Worm (Caenorhabditis elegans) whole organism, young adult: Measurements from ENCODE around the gene T23B12.5.

ENCODE experiments used
- B0019.2 ChIP-seq: fragments of 200-800 bp; sonication (Bioruptor generic); conservative IDR thresholded peaks from 2 replicates; pipeline ENCODE4 v1.3.6; 2022; ENCODE audit warnings: missing genetic modification reagents, missing genetic modification characterization, missing compliant biosample characterization
- B0035.1 ChIP-seq: sonication (generic microtip); optimal IDR thresholded peaks from 2 replicates; lab custom pipeline; 2016; ENCODE audit warnings: missing genetic modification characterization, mild to moderate bottlenecking, missing compliant biosample characterization, missing genotype, missing genetic modification reagents
- B0336.3 ChIP-seq: fragments of 200-800 bp; sonication (Bioruptor generic); IDR thresholded peaks from 2 replicates; pipeline ENCODE4 v1.3.6; 2022; ENCODE audit warnings: missing genetic modification characterization, missing compliant biosample characterization
- D2030.7 ChIP-seq: fragments of 200-800 bp; sonication (Bioruptor generic); IDR thresholded peaks from 2 replicates; pipeline ENCODE4 v1.3.6; 2022; ENCODE audit warnings: missing genetic modification reagents, missing genetic modification characterization, missing compliant biosample characterization
- F49E8.2 ChIP-seq: sonication (generic microtip); optimal IDR thresholded peaks from 3 replicates; lab custom pipeline; 2017; ENCODE audit warnings: missing genetic modification characterization, mild to moderate bottlenecking, missing compliant biosample characterization, antibody characterized with exemption, moderate library complexity; ENCODE audit not compliant: insufficient read depth
- F52B5.7 ChIP-seq: sonication (generic microtip); optimal IDR thresholded peaks from 2 replicates; lab custom pipeline; 2016; ENCODE audit warnings: mild to moderate bottlenecking, missing genetic modification characterization, missing compliant biosample characterization
- F55B11.4 ChIP-seq: sonication (generic microtip); optimal IDR thresholded peaks from 2 replicates; lab custom pipeline; 2016; ENCODE audit warnings: missing compliant biosample characterization, missing genetic modification characterization, borderline replicate concordance; ENCODE audit not compliant: insufficient read depth
- K12H6.12 ChIP-seq: fragments of 200-800 bp; sonication (Bioruptor generic); optimal IDR thresholded peaks from 2 replicates; lab custom pipeline; 2018; ENCODE audit warnings: mild to moderate bottlenecking, missing genetic modification characterization, missing compliant biosample characterization
- Y53G8AR.9 ChIP-seq: fragments of 200-800 bp; sonication (Bioruptor generic); conservative IDR thresholded peaks from 2 replicates; pipeline ENCODE4 v1.3.6; 2022; ENCODE audit warnings: missing genetic modification reagents, missing genetic modification characterization, missing compliant biosample characterization
- ama-1 ChIP-seq, 3 experiments: fragments of 150-350 bp in 1 of 3; sonication (generic microtip) in 2 of 3; optimal IDR thresholded peaks; 2 replicates each; lab custom pipeline; 2014 to 2018; ENCODE audit warnings: missing biosample characterization in 2 of 3, missing genetic modification characterization in 2 of 3, missing genetic modification reagents in 2 of 3
- aptf-3 ChIP-seq: fragments of 200-800 bp; sonication (Bioruptor generic); IDR thresholded peaks from 2 replicates; pipeline ENCODE4 v1.3.6; 2022; ENCODE audit warnings: missing genetic modification characterization, missing compliant biosample characterization
- atf-7 ChIP-seq: sonication (generic microtip); optimal IDR thresholded peaks from 2 replicates; lab custom pipeline; 2017; ENCODE audit warnings: mild to moderate bottlenecking, missing genetic modification characterization, missing compliant biosample characterization
- attf-5 ChIP-seq: fragments of 200-800 bp; sonication (Bioruptor generic); optimal IDR thresholded peaks from 2 replicates; lab custom pipeline; 2018; ENCODE audit warnings: mild to moderate bottlenecking, missing genetic modification characterization, missing compliant biosample characterization
- attf-6 ChIP-seq: fragments of 200-800 bp; sonication (Bioruptor generic); IDR thresholded peaks from 2 replicates; pipeline ENCODE4 v1.3.6; 2022; ENCODE audit warnings: missing genetic modification reagents, missing genetic modification characterization, missing compliant biosample characterization
- cebp-2 ChIP-seq: fragments of 200-800 bp; sonication (Bioruptor generic); IDR thresholded peaks from 2 replicates; pipeline ENCODE4 v1.3.6; 2022; ENCODE audit warnings: missing genetic modification characterization, missing compliant biosample characterization
- ceh-58 ChIP-seq: fragments of 200-800 bp; sonication (Bioruptor generic); IDR thresholded peaks from 2 replicates; pipeline ENCODE4 v1.3.6; 2022; ENCODE audit warnings: missing genetic modification characterization, missing compliant biosample characterization
- efl-1 ChIP-seq: fragments of 150-350 bp; optimal IDR thresholded peaks from 2 replicates; lab custom pipeline; 2014; ENCODE audit warnings: missing biosample characterization, missing genetic modification reagents, missing genetic modification characterization
- ekl-4 ChIP-seq: fragments of 200-800 bp; sonication (Bioruptor generic); IDR thresholded peaks from 2 replicates; pipeline ENCODE4 v1.3.6; 2022; ENCODE audit warnings: missing genetic modification reagents, missing genetic modification characterization, missing compliant biosample characterization
- fkh-3 ChIP-seq: sonication (generic microtip); optimal IDR thresholded peaks from 2 replicates; lab custom pipeline; 2016; ENCODE audit warnings: mild to moderate bottlenecking, missing genetic modification characterization, missing compliant biosample characterization
- hmg-1.2 ChIP-seq: fragments of 200-800 bp; sonication (Bioruptor generic); IDR thresholded peaks from 2 replicates; pipeline ENCODE4 v1.3.6; 2022; ENCODE audit warnings: missing genetic modification reagents, missing genetic modification characterization, missing compliant biosample characterization
- hmg-20 ChIP-seq: fragments of 200-800 bp; sonication (Bioruptor generic); IDR thresholded peaks from 2 replicates; pipeline ENCODE4 v1.3.6; 2022; ENCODE audit warnings: missing genetic modification reagents, missing genetic modification characterization, missing compliant biosample characterization
- hsf-1 ChIP-seq: fragments of 200-800 bp; sonication (Bioruptor generic); IDR thresholded peaks from 2 replicates; pipeline ENCODE4 v1.3.6; 2022; ENCODE audit warnings: missing genetic modification reagents, missing genetic modification characterization, missing compliant biosample characterization
- lag-1 ChIP-seq: fragments of 200-800 bp; sonication (Bioruptor generic); IDR thresholded peaks from 2 replicates; pipeline ENCODE4 v1.3.6; 2022; ENCODE audit warnings: missing genetic modification reagents, missing genetic modification characterization, missing compliant biosample characterization
- lin-26 ChIP-seq: fragments of 200-800 bp; sonication (Bioruptor generic); IDR thresholded peaks from 2 replicates; pipeline ENCODE4 v1.3.6; 2022; ENCODE audit warnings: missing genetic modification reagents, missing genetic modification characterization, missing compliant biosample characterization
- lin-35 ChIP-seq, 3 experiments: fragments of 150-350 bp in 2 of 3; sonication (generic microtip) in 1 of 3; optimal IDR thresholded peaks; 2 replicates each; lab custom pipeline; 2014 to 2018; ENCODE audit warnings: missing biosample characterization in 3 of 3, missing genetic modification characterization in 3 of 3, missing genetic modification reagents in 3 of 3
- lin-54 ChIP-seq: fragments of 200-800 bp; sonication (Bioruptor generic); optimal IDR thresholded peaks from 2 replicates; lab custom pipeline; 2018; ENCODE audit warnings: mild to moderate bottlenecking, missing genetic modification characterization, missing compliant biosample characterization
- lsl-1 ChIP-seq: fragments of 200-800 bp; sonication (Bioruptor generic); optimal IDR thresholded peaks from 2 replicates; lab custom pipeline; 2018; ENCODE audit warnings: mild to moderate bottlenecking, missing genetic modification characterization, moderate library complexity, missing compliant biosample characterization
- madf-10 ChIP-seq: sonication (generic microtip); optimal IDR thresholded peaks from 2 replicates; lab custom pipeline; 2016; ENCODE audit warnings: mild to moderate bottlenecking, missing genetic modification characterization, missing compliant biosample characterization
- madf-6 ChIP-seq: fragments of 200-800 bp; sonication (Bioruptor generic); IDR thresholded peaks from 2 replicates; pipeline ENCODE4 v1.3.6; 2022; ENCODE audit warnings: missing genetic modification reagents, missing genetic modification characterization, missing compliant biosample characterization
- mcd-1 ChIP-seq: fragments of 200-800 bp; sonication (Bioruptor generic); IDR thresholded peaks from 2 replicates; pipeline ENCODE4 v1.3.6; 2022; ENCODE audit warnings: missing genetic modification reagents, missing genetic modification characterization, missing compliant biosample characterization
- nfyb-1 ChIP-seq: fragments of 200-800 bp; sonication (Bioruptor generic); IDR thresholded peaks from 2 replicates; pipeline ENCODE4 v1.3.6; 2022; ENCODE audit warnings: missing genetic modification reagents, missing genetic modification characterization, missing compliant biosample characterization
- nhr-90 ChIP-seq: sonication (generic microtip); optimal IDR thresholded peaks from 2 replicates; lab custom pipeline; 2016; ENCODE audit warnings: missing genotype, mild to moderate bottlenecking, missing genetic modification characterization, missing compliant biosample characterization
- pbrm-1 ChIP-seq: fragments of 200-800 bp; sonication (Bioruptor generic); IDR thresholded peaks from 2 replicates; pipeline ENCODE4 v1.3.6; 2022; ENCODE audit warnings: missing genetic modification reagents, missing genetic modification characterization, missing compliant biosample characterization
- rec-8 ChIP-seq, 2 experiments: sonication (generic microtip); optimal IDR thresholded peaks; 2 replicates each; lab custom pipeline; 2016; ENCODE audit warnings: mild to moderate bottlenecking in 2 of 2, missing genetic modification characterization in 2 of 2, missing genetic modification reagents in 2 of 2, missing genotype in 2 of 2, missing biosample characterization in 1 of 2, missing compliant biosample characterization in 1 of 2, moderate library complexity in 1 of 2
- repo-1 ChIP-seq: sonication (generic microtip); optimal IDR thresholded peaks from 2 replicates; lab custom pipeline; 2017; ENCODE audit warnings: mild to moderate bottlenecking, missing genetic modification characterization, missing compliant biosample characterization
- snpc-3.4 ChIP-seq: sonication (generic microtip); optimal IDR thresholded peaks from 2 replicates; lab custom pipeline; 2017; ENCODE audit warnings: missing genetic modification characterization, mild to moderate bottlenecking, missing compliant biosample characterization, antibody characterized with exemption, moderate library complexity, missing genotype, missing genetic modification reagents
- snpc-4 ChIP-seq, 5 experiments: fragments of 150-350 bp in 1 of 5; sonication (generic microtip) in 4 of 5; optimal IDR thresholded peaks; 2 replicates each; lab custom pipeline; 2014 to 2018; ENCODE audit warnings: missing genetic modification characterization in 5 of 5, missing biosample characterization in 3 of 5, antibody characterized with exemption in 2 of 5, mild to moderate bottlenecking in 2 of 5, missing compliant biosample characterization in 2 of 5, missing genotype in 2 of 5, moderate library complexity in 2 of 5, missing genetic modification reagents in 1 of 5
- somi-1 ChIP-seq: fragments of 200-800 bp; sonication (Bioruptor generic); optimal IDR thresholded peaks from 2 replicates; lab custom pipeline; 2018; ENCODE audit warnings: mild to moderate bottlenecking, missing genetic modification characterization, missing compliant biosample characterization
- sptf-2 ChIP-seq: fragments of 200-800 bp; sonication (Bioruptor generic); optimal IDR thresholded peaks from 2 replicates; lab custom pipeline; 2018; ENCODE audit warnings: mild to moderate bottlenecking, missing genetic modification characterization, missing compliant biosample characterization
- tbp1 ChIP-seq: fragments of 200-800 bp; sonication (Bioruptor generic); optimal IDR thresholded peaks from 2 replicates; lab custom pipeline; 2018; ENCODE audit warnings: mild to moderate bottlenecking, missing genetic modification characterization, missing compliant biosample characterization
- tbx-9 ChIP-seq: sonication (generic microtip); optimal IDR thresholded peaks from 2 replicates; lab custom pipeline; 2016; ENCODE audit warnings: borderline replicate concordance, missing genetic modification characterization, inconsistent platforms, missing compliant biosample characterization
- tlf-1 ChIP-seq: fragments of 200-800 bp; sonication (Bioruptor generic); optimal IDR thresholded peaks from 2 replicates; lab custom pipeline; 2018; ENCODE audit warnings: mild to moderate bottlenecking, missing genetic modification characterization, missing compliant biosample characterization
- unc-130 ChIP-seq: sonication (generic microtip); optimal IDR thresholded peaks from 2 replicates; lab custom pipeline; 2016; ENCODE audit warnings: missing genetic modification reagents, missing genetic modification characterization, missing compliant biosample characterization
- xnd-1 ChIP-seq: sonication (generic microtip); optimal IDR thresholded peaks from 2 replicates; lab custom pipeline; 2016; ENCODE audit warnings: missing genotype, missing genetic modification reagents, missing genetic modification characterization, missing compliant biosample characterization
- ztf-18 ChIP-seq: sonication (generic microtip); optimal IDR thresholded peaks from 2 replicates; lab custom pipeline; 2016; ENCODE audit warnings: missing genotype, mild to moderate bottlenecking, missing genetic modification characterization, missing compliant biosample characterization
- ztf-28 ChIP-seq: fragments of 200-800 bp; sonication (Bioruptor generic); IDR thresholded peaks from 2 replicates; pipeline ENCODE4 v1.3.6; 2022; ENCODE audit warnings: missing genetic modification reagents, missing genetic modification characterization, missing compliant biosample characterization
- ztf-3 ChIP-seq: fragments of 200-800 bp; sonication (Bioruptor generic); optimal IDR thresholded peaks from 2 replicates; lab custom pipeline; 2018; ENCODE audit warnings: mild to moderate bottlenecking, missing genetic modification characterization, missing compliant biosample characterization

T23B12.5 gene

DNA sequence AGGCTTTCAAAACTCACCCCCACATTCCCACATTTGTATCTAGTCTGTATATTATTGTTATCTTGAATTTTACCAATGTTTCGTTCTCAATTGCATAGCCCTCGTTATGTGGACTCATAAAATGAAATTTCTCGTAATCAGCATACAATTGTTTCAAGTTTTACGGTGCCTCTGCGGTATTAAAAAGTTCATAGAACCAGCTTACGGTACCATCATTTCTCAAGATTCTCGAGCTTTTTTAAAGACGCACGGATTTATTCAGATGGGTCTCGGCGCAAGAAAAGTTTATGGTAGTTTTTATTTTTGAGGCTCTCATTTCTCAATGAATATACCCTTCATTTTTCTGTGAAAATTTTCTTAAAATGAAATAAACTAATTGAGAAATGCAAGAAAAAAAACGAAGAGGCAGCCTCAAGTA is 32.7 kb downstream of the T23B12.5 start (continued):
- TF ChIP-seq madf-10 (tag; lab: Kevin White, UChicago): no peak
- TF ChIP-seq repo-1 (tag; lab: Kevin White, UChicago): peak; percentile 27
- peak; percentile 43; the same call in 1 of the 2 replicates for TF ChIP-seq mcd-1
- peak in 1 of 3 experiments; percentile 9 for TF ChIP-seq lin-35 (GFP tag; optimal IDR thresholded peaks at IDR 0.05; lab: Kevin White, UChicago)
- TF ChIP-seq attf-5 (GFP tag; lab: Kevin White, UChicago): no peak
- TF ChIP-seq nhr-90 (tag; lab: Kevin White, UChicago): no peak
- TF ChIP-seq lin-54 (GFP tag; lab: Kevin White, UChicago): peak; percentile 72
- no peak for TF ChIP-seq K12H6.12
- peak; percentile 75 for TF ChIP-seq D2030.7 (GFP tag; lab: Robert Waterston, UW)
- no peak for TF ChIP-seq ama-1 (optimal IDR thresholded peaks at IDR 0.05; lab: Kevin White, UChicago)
- peak in 1 of 2 experiments; percentile 33 for TF ChIP-seq ama-1 (GFP tag; optimal IDR thresholded peaks at IDR 0.05; lab: Kevin White, UChicago)
- TF ChIP-seq F55B11.4 (tag; lab: Kevin White, UChicago): no peak
- no peak for TF ChIP-seq tbx-9 (tag; lab: Kevin White, UChicago)
- peak; percentile 85 for TF ChIP-seq hsf-1
- TF ChIP-seq lsl-1 (GFP tag; lab: Kevin White, UChicago): peak; percentile 71
- peak; percentile 23 for TF ChIP-seq unc-130
- TF ChIP-seq fkh-3 (tag; lab: Kevin White, UChicago): peak; percentile 45
- TF ChIP-seq tlf-1 (GFP tag; lab: Kevin White, UChicago): peak; percentile 83
- TF ChIP-seq B0019.2 (GFP tag; lab: Robert Waterston, UW): 0 out of 2 replicates have a peak, but pooled peaks have one; percentile 36
- peak in 1 of 2 experiments; percentile 2 for TF ChIP-seq rec-8 (tag; optimal IDR thresholded peaks at IDR 0.05; lab: Kevin White, UChicago)
- TF ChIP-seq hmg-20 (GFP tag; lab: Robert Waterston, UW): 0 out of 2 replicates have a peak, but pooled peaks have one; percentile 9
- peak; percentile 88 for TF ChIP-seq Y53G8AR.9 (GFP tag; lab: Robert Waterston, UW)
- peak; percentile 47 for TF ChIP-seq B0035.1 (tag; lab: Kevin White, UChicago)
- peak; percentile 68 for TF ChIP-seq xnd-1
- peak; percentile 91; the same call in 1 of the 2 replicates for TF ChIP-seq ceh-58 (GFP tag; lab: Robert Waterston, UW)
- 0 out of 2 replicates have a peak, but pooled peaks have one; percentile 20 for TF ChIP-seq cebp-2 (GFP tag; lab: Robert Waterston, UW)
- peak; percentile 55 for TF ChIP-seq ztf-18 (tag; lab: Kevin White, UChicago)
- no peak for TF ChIP-seq somi-1
- TF ChIP-seq ztf-3 (GFP tag; lab: Kevin White, UChicago): no peak
- peak; percentile 87 for TF ChIP-seq ekl-4 (GFP tag; lab: Robert Waterston, UW)
- peak; percentile 33 for TF ChIP-seq efl-1
- no peak for TF ChIP-seq snpc-4 (GFP tag; optimal IDR thresholded peaks at IDR 0.05; lab: Kevin White, UChicago)
- peak in 2 of 4 experiments; percentile 44 to 52 for TF ChIP-seq snpc-4 (tag; optimal IDR thresholded peaks at IDR 0.05; lab: Kevin White, UChicago)
- TF ChIP-seq attf-6 (GFP tag; lab: Robert Waterston, UW): peak; percentile 88
- TF ChIP-seq ztf-28: 0 out of 2 replicates have a peak, but pooled peaks have one; percentile 58
- TF ChIP-seq F49E8.2 (tag; lab: Kevin White, UChicago): peak; percentile 77
- no peak for TF ChIP-seq snpc-3.4 (tag; lab: Kevin White, UChicago)
- peak; percentile 80 for TF ChIP-seq F52B5.7 (tag; lab: Kevin White, UChicago)
- TF ChIP-seq nfyb-1 (GFP tag; lab: Robert Waterston, UW): peak; percentile 70
- TF ChIP-seq pbrm-1 (GFP tag; lab: Robert Waterston, UW): peak; percentile 38
- 0 out of 2 replicates have a peak, but pooled peaks have one; percentile 11 for TF ChIP-seq aptf-3
- no peak for TF ChIP-seq sptf-2 (GFP tag; lab: Kevin White, UChicago)
- TF ChIP-seq hmg-1.2 (GFP tag; lab: Robert Waterston, UW): peak; percentile 56
- TF ChIP-seq lag-1 (GFP tag; lab: Robert Waterston, UW): no peak
- TF ChIP-seq tbp1 (GFP tag; lab: Kevin White, UChicago): peak; percentile 47
- peak; percentile 56 for TF ChIP-seq atf-7 (tag; lab: Kevin White, UChicago)
- TF ChIP-seq B0336.3 (GFP tag; lab: Robert Waterston, UW): peak; percentile 95
- TF ChIP-seq lin-26 (GFP tag; lab: Robert Waterston, UW): peak; percentile 74
- peak; percentile 86 for TF ChIP-seq madf-6 (GFP tag; lab: Robert Waterston, UW)
